Worm (Caenorhabditis elegans): ENCODE measurements around the gene coq-2.

Gene coq-2

DNA sequence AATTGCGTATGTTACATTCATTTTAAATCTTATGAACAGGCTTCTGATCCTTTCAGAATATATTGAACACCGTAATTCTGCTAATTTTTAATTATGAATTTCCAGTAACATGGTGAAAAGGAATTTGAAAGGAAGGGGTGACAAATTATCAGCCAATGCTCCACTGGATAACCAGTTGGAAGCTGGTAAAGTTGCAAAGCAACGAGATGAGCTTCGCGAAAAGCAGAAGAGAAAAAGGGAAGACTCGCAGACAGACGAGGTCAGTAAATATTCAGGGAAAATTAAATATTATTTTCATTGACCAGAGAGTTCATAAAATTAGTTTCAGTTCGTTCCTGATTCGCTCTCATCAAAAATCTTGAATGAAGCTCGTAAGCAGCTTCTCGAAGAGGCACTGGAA, 3.9 kb upstream of the coq-2 start, which contains the start of gene byn-1 (continued):
- TF ChIP-seq mdl-1 (tag; optimal IDR thresholded peaks at IDR 0.05) (no peak), Y48G9A.11 (GFP tag; IDR thresholded peaks at IDR 0.05) (peak; percentile 46; the same call in 1 of the 2 replicates), set-16 (GFP tag; IDR thresholded peaks at IDR 0.05) (no peak), attf-4 (tag; optimal IDR thresholded peaks at IDR 0.05) (no peak), php-3 (GFP tag; IDR thresholded peaks at IDR 0.05) (no peak), mdt-29 (GFP tag; IDR thresholded peaks at IDR 0.05) (no peak), daf-16 (GFP tag; optimal IDR thresholded peaks at IDR 0.05) (no peak), daf-16 (tag; optimal IDR thresholded peaks at IDR 0.05) (no peak), ztf-7 (tag; optimal IDR thresholded peaks at IDR 0.05) (no peak), nhr-76 (tag; optimal IDR thresholded peaks at IDR 0.05) (no peak), nhr-102 (tag; optimal IDR thresholded peaks at IDR 0.05) (no peak), nhr-28 (tag; optimal IDR thresholded peaks at IDR 0.05) (no peak), dmd-9 (GFP tag; IDR thresholded peaks at IDR 0.05) (no peak), F49E8.2 (tag; optimal IDR thresholded peaks at IDR 0.05; ENCODE audit: borderline replicate concordance) (peak; percentile 34), ZK337.2 (GFP tag; IDR thresholded peaks at IDR 0.05) (no peak), Y5F2A.4 (GFP tag; optimal IDR thresholded peaks at IDR 0.05) (no peak), gei-8 (GFP tag; optimal IDR thresholded peaks at IDR 0.05) (no peak), dve-1 (tag; optimal IDR thresholded peaks at IDR 0.05; ENCODE audit: insufficient read depth) (no peak), nhr-6 (tag; optimal IDR thresholded peaks at IDR 0.05) (no peak)

DNA sequence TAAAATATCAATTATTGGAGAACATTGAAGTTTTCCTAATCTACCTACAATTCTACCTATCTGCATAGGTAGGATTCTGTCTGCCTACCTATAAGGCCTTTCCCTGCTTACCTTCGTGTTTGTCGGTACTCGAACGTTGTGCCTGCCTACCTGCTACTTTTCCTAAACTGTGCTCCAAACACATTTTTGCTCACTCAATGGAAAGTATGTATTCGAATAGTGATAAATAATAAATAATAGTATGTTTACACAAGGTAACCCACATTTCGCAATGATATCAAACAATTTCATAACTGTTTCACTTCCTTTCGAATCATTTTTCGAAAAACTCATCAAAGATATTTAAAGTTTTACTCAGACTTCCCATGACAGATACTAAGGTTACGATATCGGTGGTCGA, 3.8 kb downstream of the coq-2 start, which contains the start of gene F57B9.3:
TSS of gene F57B9.3 (plus strand) at position 301 of the 400 bp plus-strand sequence.
- no peak for TF ChIP-seq fkh-10 (GFP tag; optimal IDR thresholded peaks at IDR 0.05)
- TF ChIP-seq ama-1 (optimal IDR thresholded peaks at IDR 0.05) = no peak
- TF ChIP-seq nhr-42 (GFP tag; IDR thresholded peaks at IDR 0.05) = no peak
- no peak for TF ChIP-seq daf-16 (GFP tag; optimal IDR thresholded peaks at IDR 0.05)
- TF ChIP-seq daf-16 (tag; optimal IDR thresholded peaks at IDR 0.05) = peak; percentile 28

DNA sequence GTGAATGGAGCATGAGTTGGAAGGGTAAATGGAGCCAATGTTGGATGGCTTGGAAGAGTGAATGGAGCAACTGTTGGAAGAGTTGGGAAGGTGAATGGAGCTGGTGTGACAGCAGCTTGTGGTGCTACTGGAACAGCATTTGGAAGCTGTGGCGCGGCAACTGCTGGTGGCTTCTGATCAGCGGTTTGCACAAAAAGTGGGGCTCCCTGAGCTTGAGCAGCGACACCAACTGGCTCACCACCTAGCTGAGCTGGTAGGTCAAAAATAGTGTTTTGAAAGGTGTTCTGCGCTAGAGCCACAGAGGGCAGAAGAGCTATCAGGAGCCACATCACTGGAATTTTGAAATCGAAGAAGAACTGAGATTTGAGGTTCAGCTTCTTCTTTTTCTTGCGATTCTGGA, 9.6 kb downstream of the coq-2 start:
- no peak for TF ChIP-seq mep-1 (tag; optimal IDR thresholded peaks at IDR 0.05)
- no peak for TF ChIP-seq lin-29 (GFP tag; IDR thresholded peaks at IDR 0.05)
- TF ChIP-seq nhr-111 (GFP tag; optimal IDR thresholded peaks at IDR 0.05) = no peak
- TF ChIP-seq unc-39 (tag; optimal IDR thresholded peaks at IDR 0.05) = no peak
- TF ChIP-seq ZK546.5 (tag; optimal IDR thresholded peaks at IDR 0.05) = no peak
- no peak for TF ChIP-seq jun-1 (tag; optimal IDR thresholded peaks at IDR 0.05)
- no peak for TF ChIP-seq hlh-30 (tag; optimal IDR thresholded peaks at IDR 0.05; ENCODE audit: insufficient read depth)
- TF ChIP-seq Y105C5A.15 (GFP tag; IDR thresholded peaks at IDR 0.05) = no peak
- peak; percentile 65 for TF ChIP-seq set-16 (GFP tag; IDR thresholded peaks at IDR 0.05)
- 0 out of 2 replicates have a peak, but pooled peaks have one; percentile 23 for TF ChIP-seq egl-43 (GFP tag; IDR thresholded peaks at IDR 0.05)
- no peak for TF ChIP-seq unc-62 (GFP tag; optimal IDR thresholded peaks at IDR 0.05 in 1 of 2)
- TF ChIP-seq unc-62 (tag; optimal IDR thresholded peaks at IDR 0.05) = no peak
- no peak for TF ChIP-seq dmd-6 (GFP tag; IDR thresholded peaks at IDR 0.05)
- TF ChIP-seq mdt-29 (GFP tag; IDR thresholded peaks at IDR 0.05) = no peak
- no peak for TF ChIP-seq lin-39 (tag; optimal IDR thresholded peaks at IDR 0.05)
- TF ChIP-seq ztf-11 (tag; optimal IDR thresholded peaks at IDR 0.05) = no peak
- no peak for TF ChIP-seq nhr-237 (tag; optimal IDR thresholded peaks at IDR 0.05)

DNA sequence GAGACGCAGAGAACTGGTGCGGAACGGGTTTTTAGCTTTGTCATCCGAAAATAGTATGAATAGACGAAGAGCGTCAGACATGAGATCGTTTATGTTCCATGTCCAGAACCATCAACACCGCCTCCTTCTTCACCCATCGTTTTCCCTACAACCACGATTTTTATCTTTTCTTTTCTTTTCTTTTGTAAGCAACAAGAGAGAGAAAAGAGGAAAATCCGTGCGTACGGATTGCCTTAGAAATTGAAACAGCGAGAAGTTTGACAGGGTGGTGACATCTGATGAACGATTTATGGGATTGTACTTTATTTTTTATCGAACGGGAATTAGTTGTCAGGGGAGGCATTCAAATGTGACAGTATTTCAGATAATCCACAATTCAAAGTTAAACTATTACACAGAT, 10.0 kb downstream of the coq-2 start, which contains the start of gene abu-13:
TSS of gene abu-13 (minus strand) at position 152 of the 400 bp plus-strand sequence.
- peak in 1 of 2 experiments; percentile 10 for TF ChIP-seq mdl-1 (tag; optimal IDR thresholded peaks at IDR 0.05)
- no peak for TF ChIP-seq lin-1 (GFP tag; IDR thresholded peaks at IDR 0.05)
- no peak for TF ChIP-seq tag-97 (GFP tag; IDR thresholded peaks at IDR 0.05)
- TF ChIP-seq gei-8 (GFP tag; optimal IDR thresholded peaks at IDR 0.05) = no peak
- TF ChIP-seq sdz-12 (GFP tag; optimal IDR thresholded peaks at IDR 0.05) = no peak
- TF ChIP-seq dmd-8 (GFP tag; IDR thresholded peaks at IDR 0.05) = no peak
- TF ChIP-seq dve-1 (tag; optimal IDR thresholded peaks at IDR 0.05; ENCODE audit: insufficient read depth) = no peak
- no peak for TF ChIP-seq zip-2 (tag; optimal IDR thresholded peaks at IDR 0.05)
- TF ChIP-seq zip-11 (GFP tag; IDR thresholded peaks at IDR 0.05) = no peak
- TF ChIP-seq daf-16 (GFP tag; optimal IDR thresholded peaks at IDR 0.05) = no peak
- TF ChIP-seq daf-16 (tag; optimal IDR thresholded peaks at IDR 0.05) = no peak
- TF ChIP-seq ztf-7 (tag; optimal IDR thresholded peaks at IDR 0.05) = no peak
- TF ChIP-seq nhr-28 (tag; optimal IDR thresholded peaks at IDR 0.05) = peak; percentile 19
- TF ChIP-seq hlh-11 (tag; optimal IDR thresholded peaks at IDR 0.05) = peak; percentile 7
- TF ChIP-seq jun-1 (tag; optimal IDR thresholded peaks at IDR 0.05) = no peak

Data from whole organism, L4 larva.